Fruit fly (Drosophila melanogaster) whole organism, embryonic: ENCODE measurements around the gene Nepl20.

Source experiments
- Atf3 ChIP-seq: fragments of 200-800 bp; sonication (Bioruptor generic); optimal IDR thresholded peaks from 3 replicates; lab custom pipeline; 2016; ENCODE audit warnings: missing biosample characterization, missing genetic modification characterization
- Awh ChIP-seq: fragments of 200-800 bp; sonication (Bioruptor generic); IDR thresholded peaks from 2 replicates; pipeline ENCODE4, ENCODE4 v1.3.6; 2022; ENCODE audit warnings: missing biosample characterization, missing genetic modification characterization
- CG10979 ChIP-seq: fragments of 200-800 bp; sonication (Bioruptor generic); optimal IDR thresholded peaks from 2 replicates; lab custom pipeline; 2018; ENCODE audit warnings: missing biosample characterization, mild to moderate bottlenecking, missing genetic modification characterization, moderate library complexity
- CG12769 ChIP-seq: fragments of 200-800 bp; sonication (Bioruptor generic); optimal IDR thresholded peaks from 2 replicates; lab custom pipeline; 2019; ENCODE audit warnings: missing biosample characterization, mild to moderate bottlenecking, missing genetic modification characterization, moderate library complexity
- CG15479 ChIP-seq: fragments of 200-800 bp; sonication (Bioruptor generic); optimal IDR thresholded peaks from 3 replicates; lab custom pipeline; 2019; ENCODE audit warnings: missing biosample characterization, mild to moderate bottlenecking, missing genetic modification characterization, moderate library complexity
- CG1832 ChIP-seq: fragments of 200-800 bp; sonication (Bioruptor generic); optimal IDR thresholded peaks from 2 replicates; lab custom pipeline; 2017; ENCODE audit warnings: missing biosample characterization, mild to moderate bottlenecking, missing genetic modification characterization, inconsistent platforms
- CG2199 ChIP-seq: fragments of 200-800 bp; sonication (Bioruptor generic); IDR thresholded peaks from 3 replicates; pipeline ENCODE4 v1.3.6; 2022; ENCODE audit warnings: missing biosample characterization, missing genetic modification characterization
- CG33213 ChIP-seq: fragments of 200-800 bp; sonication (Bioruptor generic); optimal IDR thresholded peaks from 3 replicates; lab custom pipeline; 2016; ENCODE audit warnings: missing biosample characterization, missing genetic modification characterization
- CG3407 ChIP-seq: fragments of 200-800 bp; sonication (Bioruptor generic); optimal IDR thresholded peaks from 2 replicates; lab custom pipeline; 2018; ENCODE audit warnings: missing biosample characterization, mild to moderate bottlenecking, missing genetic modification characterization
- CG43689 ChIP-seq: fragments of 200-800 bp; sonication (Bioruptor generic); IDR thresholded peaks from 2 replicates; pipeline ENCODE4 v1.3.6; 2022; ENCODE audit warnings: missing biosample characterization, missing genetic modification characterization
- CG6791 ChIP-seq: fragments of 200-800 bp; sonication (Bioruptor generic); IDR thresholded peaks from 3 replicates; pipeline ENCODE4 v1.3.6; 2022; ENCODE audit warnings: missing biosample characterization, missing genetic modification characterization; ENCODE audit not compliant: partially characterized antibody
- CG7745 ChIP-seq: fragments of 200-800 bp; sonication (Bioruptor generic); optimal IDR thresholded peaks from 2 replicates; lab custom pipeline; 2018; ENCODE audit warnings: missing biosample characterization, mild to moderate bottlenecking, missing genetic modification characterization, moderate library complexity
- CkIIα-i1 ChIP-seq: fragments of 200-800 bp; sonication (Bioruptor generic); IDR thresholded peaks from 2 replicates; pipeline ENCODE4 v1.3.6; 2022; ENCODE audit warnings: missing biosample characterization, missing genetic modification characterization
- D ChIP-seq, 2 experiments: fragments of 200-800 bp in 1 of 2; fragments of >200 bp in 1 of 2; sonication (Bioruptor generic) in 1 of 2; optimal IDR thresholded peaks; 2 replicates in 1 of 2; 3 replicates in 1 of 2; lab custom pipeline; 2017; ENCODE audit warnings: mild to moderate bottlenecking in 1 of 2, missing biosample characterization in 1 of 2, missing genetic modification characterization in 1 of 2, missing genetic modification reagents in 1 of 2
- Fer1 ChIP-seq: fragments of 200-800 bp; sonication (Bioruptor generic); optimal IDR thresholded peaks from 2 replicates; lab custom pipeline; 2017; ENCODE audit warnings: missing biosample characterization, mild to moderate bottlenecking, missing genetic modification characterization
- Hmx ChIP-seq: fragments of 200-800 bp; sonication (Bioruptor generic); optimal IDR thresholded peaks from 2 replicates; lab custom pipeline; 2016; ENCODE audit warnings: missing biosample characterization, missing genetic modification characterization
- Med ChIP-seq: fragments of 200-800 bp; sonication (Bioruptor generic); peaks from one replicate; lab custom pipeline; 2016; ENCODE audit warnings: missing biosample characterization, missing genetic modification characterization, mild to moderate bottlenecking, inconsistent platforms, moderate library complexity
- NFAT ChIP-seq: fragments of 200-800 bp; sonication (Bioruptor generic); IDR thresholded peaks from 2 replicates; pipeline ENCODE4 v1.3.6; 2022; ENCODE audit warnings: missing biosample characterization, missing genetic modification characterization
- Nf-YC ChIP-seq: fragments of 200-800 bp; optimal IDR thresholded peaks from 3 replicates; lab custom pipeline; 2019; ENCODE audit warnings: missing biosample characterization, mild to moderate bottlenecking, missing genetic modification characterization, moderate library complexity
- Sry-δ ChIP-seq: fragments of 200-800 bp; sonication (Bioruptor generic); optimal IDR thresholded peaks from 2 replicates; lab custom pipeline; 2016; ENCODE audit warnings: missing biosample characterization, missing genetic modification characterization
- Trl ChIP-seq, 3 experiments: fragments of >200 bp in 2 of 3; fragments of 200-800 bp in 1 of 3; sonication (Bioruptor generic) in 1 of 3; optimal IDR thresholded peaks; 2 replicates in 1 of 3; 3 replicates in 2 of 3; lab custom pipeline; 2016 to 2017; ENCODE audit warnings: missing biosample characterization in 1 of 3, missing genetic modification characterization in 1 of 3
- abd-A ChIP-seq: fragments of 200-800 bp; sonication (Bioruptor generic); optimal IDR thresholded peaks from 3 replicates; lab custom pipeline; 2019; ENCODE audit warnings: missing biosample characterization, mild to moderate bottlenecking, missing genetic modification characterization, moderate library complexity
- ac ChIP-seq: fragments of 200-800 bp; sonication (Bioruptor generic); optimal IDR thresholded peaks from 3 replicates; lab custom pipeline; 2017; ENCODE audit warnings: missing biosample characterization, mild to moderate bottlenecking, missing genetic modification characterization
- ara ChIP-seq: fragments of 200-800 bp; sonication (Bioruptor generic); IDR thresholded peaks from 2 replicates; pipeline ENCODE4 v1.3.6; 2022; ENCODE audit warnings: missing biosample characterization, missing genetic modification characterization
- bbx ChIP-seq: fragments of 200-800 bp; sonication (Bioruptor generic); IDR thresholded peaks from 2 replicates; pipeline ENCODE4 v1.3.6; 2022; ENCODE audit warnings: missing biosample characterization, missing genetic modification characterization; ENCODE audit not compliant: partially characterized antibody
- cato ChIP-seq: fragments of 200-800 bp; sonication (Bioruptor generic); optimal IDR thresholded peaks from 2 replicates; lab custom pipeline; 2016; ENCODE audit warnings: missing biosample characterization, missing genetic modification characterization, borderline replicate concordance
- chm ChIP-seq: fragments of 200-800 bp; sonication (Bioruptor generic); IDR thresholded peaks from 2 replicates; pipeline ENCODE4 v1.3.6; 2022; ENCODE audit warnings: missing biosample characterization, missing genetic modification characterization
- corto ChIP-seq: fragments of 200-800 bp; sonication (Bioruptor generic); optimal IDR thresholded peaks from 2 replicates; lab custom pipeline; 2016; ENCODE audit warnings: missing biosample characterization, mild to moderate bottlenecking, missing genetic modification characterization, moderate library complexity
- crol ChIP-seq: fragments of 200-800 bp; sonication (Bioruptor generic); IDR thresholded peaks from 2 replicates; pipeline ENCODE4 v1.3.6; 2022; ENCODE audit warnings: missing biosample characterization, missing genetic modification characterization
- crp ChIP-seq, 2 experiments: fragments of 200-800 bp; sonication (Bioruptor generic); optimal IDR thresholded peaks; 2 replicates in 1 of 2; 3 replicates in 1 of 2; lab custom pipeline; 2017; ENCODE audit warnings: missing biosample characterization in 2 of 2, missing genetic modification characterization in 2 of 2, mild to moderate bottlenecking in 1 of 2, moderate library complexity in 1 of 2
- grn ChIP-seq: fragments of 200-800 bp; sonication (Bioruptor generic); optimal IDR thresholded peaks from 3 replicates; lab custom pipeline; 2017; ENCODE audit warnings: missing biosample characterization, missing genetic modification characterization
- hbn ChIP-seq: fragments of 200-800 bp; sonication (Bioruptor generic); IDR thresholded peaks from 2 replicates; pipeline ENCODE4 v1.3.6; 2022; ENCODE audit warnings: missing biosample characterization, missing genetic modification characterization; ENCODE audit not compliant: partially characterized antibody
- ken ChIP-seq: fragments of 200-800 bp; sonication (Bioruptor generic); IDR thresholded peaks from 3 replicates; pipeline ENCODE4 v1.3.6; 2022; ENCODE audit warnings: missing biosample characterization, missing genetic modification characterization
- kni ChIP-seq: fragments of 200-800 bp; sonication (Bioruptor generic); optimal IDR thresholded peaks from 3 replicates; lab custom pipeline; 2017; ENCODE audit warnings: mild to moderate bottlenecking, missing biosample characterization, missing genetic modification reagents, missing genetic modification characterization
- maf-S ChIP-seq: fragments of 200-800 bp; sonication (Bioruptor generic); optimal IDR thresholded peaks from 2 replicates; lab custom pipeline; 2016; ENCODE audit warnings: missing biosample characterization, missing genetic modification characterization
- nerfin-1 ChIP-seq: fragments of 200-800 bp; sonication (Bioruptor generic); optimal IDR thresholded peaks from 3 replicates; lab custom pipeline; 2019; ENCODE audit warnings: missing biosample characterization, mild to moderate bottlenecking, missing genetic modification characterization, moderate library complexity
- pros ChIP-seq: fragments of 200-800 bp; sonication (Bioruptor generic); optimal IDR thresholded peaks from 3 replicates; lab custom pipeline; 2019; ENCODE audit warnings: missing biosample characterization, mild to moderate bottlenecking, missing genetic modification characterization, moderate library complexity
- psq ChIP-seq: fragments of 200-800 bp; sonication (Bioruptor generic); optimal IDR thresholded peaks from 2 replicates; lab custom pipeline; 2017; ENCODE audit warnings: missing biosample characterization, missing genetic modification characterization
- run ChIP-seq: fragments of 200-800 bp; sonication (Bioruptor generic); optimal IDR thresholded peaks from 3 replicates; lab custom pipeline; 2018; ENCODE audit warnings: missing biosample characterization, mild to moderate bottlenecking, missing genetic modification characterization
- sens ChIP-seq: fragments of 200-800 bp; sonication (Bioruptor generic); peaks from one replicate; lab custom pipeline; 2016; ENCODE audit warnings: missing biosample characterization, missing genetic modification characterization
- sqz ChIP-seq: fragments of 200-800 bp; sonication (Bioruptor generic); optimal IDR thresholded peaks from 3 replicates; lab custom pipeline; 2018; ENCODE audit warnings: missing biosample characterization, mild to moderate bottlenecking, missing genetic modification characterization
- tna ChIP-seq: fragments of 200-800 bp; sonication (Bioruptor generic); IDR thresholded peaks from 2 replicates; pipeline ENCODE4 v1.3.6; 2022; ENCODE audit warnings: missing biosample characterization, missing genetic modification characterization; ENCODE audit not compliant: partially characterized antibody
- twi ChIP-seq: fragments of 200-800 bp; optimal IDR thresholded peaks from 2 replicates; lab custom pipeline; 2019; ENCODE audit warnings: missing biosample characterization, mild to moderate bottlenecking, missing genetic modification characterization, moderate library complexity
- unc-4 ChIP-seq: fragments of 200-800 bp; sonication (Bioruptor generic); IDR thresholded peaks from 2 replicates; pipeline ENCODE4 v1.3.6; 2022; ENCODE audit warnings: missing biosample characterization, missing genetic modification characterization; ENCODE audit not compliant: partially characterized antibody
- z ChIP-seq: fragments of 200-800 bp; sonication (Bioruptor generic); IDR thresholded peaks from 3 replicates; pipeline ENCODE4 v1.3.6; 2022; ENCODE audit warnings: missing biosample characterization, missing genetic modification characterization

The Nepl20 gene

DNA sequence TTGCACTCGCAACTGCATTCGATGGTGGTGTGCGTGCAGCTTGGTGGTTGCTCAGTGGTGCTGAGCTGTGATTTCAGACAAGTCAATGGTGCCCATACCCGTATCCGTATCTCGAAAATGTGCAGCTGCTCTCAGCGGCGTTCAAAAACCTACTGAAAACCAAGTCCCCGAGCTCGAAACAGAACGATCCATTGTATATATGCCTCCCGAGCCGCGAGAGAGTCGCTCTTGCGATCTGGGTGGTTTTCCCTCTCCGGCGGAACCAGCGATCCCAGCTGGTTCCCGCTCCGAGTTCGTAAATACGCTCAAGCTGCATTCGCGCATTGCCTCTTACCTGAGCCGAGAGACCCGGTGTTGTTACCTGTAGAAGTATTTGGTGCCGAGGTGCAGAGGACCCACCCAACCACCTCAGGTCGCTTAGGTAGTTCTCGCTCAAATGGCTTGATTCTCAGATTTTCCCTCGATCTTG, 21.5 kb upstream of the Nepl20 start, which contains the start of gene Inx3 (continued):
- peak; percentile 86 for TF ChIP-seq sens (GFP tag; lab: Kevin White, UChicago)
- no peak for TF ChIP-seq Sry-δ (GFP tag; lab: Kevin White, UChicago)
- peak in 1 of 2 experiments; percentile 13 for TF ChIP-seq crp (GFP tag; optimal IDR thresholded peaks at IDR 0.05; lab: Kevin White, UChicago)
- peak; percentile 19; the same call in 1 of the 2 replicates for TF ChIP-seq NFAT
- TF ChIP-seq CG12769 (tag; lab: Kevin White, UChicago), result peak; percentile 70
- peak; percentile 72 for TF ChIP-seq kni
- peak; percentile 10 for TF ChIP-seq nerfin-1 (tag; lab: Kevin White, UChicago)
- no peak for TF ChIP-seq corto
- no peak for TF ChIP-seq cato
- TF ChIP-seq ac (GFP tag; lab: Kevin White, UChicago), result peak; percentile 46

DNA sequence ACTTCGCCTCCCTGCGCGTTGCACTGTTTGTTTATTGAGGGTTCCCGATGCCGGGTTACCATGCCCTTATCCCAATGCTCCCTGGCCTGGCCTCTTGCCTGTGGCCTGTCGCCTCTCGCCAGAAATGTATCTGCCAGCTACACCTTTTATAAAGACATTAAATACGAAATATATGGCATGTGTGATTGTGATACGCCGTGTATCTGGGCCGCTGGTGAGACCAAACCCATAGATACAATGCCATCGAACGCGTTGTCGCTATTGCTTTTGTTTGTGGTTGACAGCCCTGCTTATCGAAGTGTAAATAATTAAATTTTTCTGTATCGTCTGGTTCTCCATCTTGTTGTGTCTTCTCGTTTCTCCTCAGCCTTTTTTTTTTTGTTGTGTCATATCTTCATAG, 20.0 kb upstream of the Nepl20 start:
- TF ChIP-seq CG7745 (tag; lab: Kevin White, UChicago) (peak; percentile 70), Hmx (GFP tag; lab: Kevin White, UChicago) (no peak), sqz (GFP tag; lab: Kevin White, UChicago) (peak; percentile 9), CG33213 (GFP tag; lab: Kevin White, UChicago) (no peak), Med (GFP tag; lab: Kevin White, UChicago) (peak; percentile 46), grn (peak; percentile 51), ara (GFP tag; lab: Robert Waterston, UW) (no peak), sens (GFP tag; lab: Kevin White, UChicago) (peak; percentile 5), abd-A (tag; lab: Kevin White, UChicago) (peak; percentile 28), Fer1 (GFP tag; lab: Kevin White, UChicago) (no peak), tna (GFP tag; lab: Robert Waterston, UW) (no peak), D (optimal IDR thresholded peaks at IDR 0.05; lab: Kevin White, UChicago) (peak; percentile 18), D (GFP tag; optimal IDR thresholded peaks at IDR 0.05; lab: Kevin White, UChicago) (no peak), CG2199 (GFP tag; lab: Robert Waterston, UW) (peak; percentile 53; the same call in 1 of the 3 replicates), run (no peak), CG15479 (GFP tag; lab: Kevin White, UChicago) (peak; percentile 9), Nf-YC (tag; lab: Kevin White, UChicago) (no peak), ken (no peak), maf-S (no peak), bbx (GFP tag; lab: Robert Waterston, UW) (no peak), crol (GFP tag; lab: Robert Waterston, UW) (0 out of 2 replicates have a peak, but pooled peaks have one; percentile 11)
- TF ChIP-seq, all 482 proteins: peak for 10

DNA sequence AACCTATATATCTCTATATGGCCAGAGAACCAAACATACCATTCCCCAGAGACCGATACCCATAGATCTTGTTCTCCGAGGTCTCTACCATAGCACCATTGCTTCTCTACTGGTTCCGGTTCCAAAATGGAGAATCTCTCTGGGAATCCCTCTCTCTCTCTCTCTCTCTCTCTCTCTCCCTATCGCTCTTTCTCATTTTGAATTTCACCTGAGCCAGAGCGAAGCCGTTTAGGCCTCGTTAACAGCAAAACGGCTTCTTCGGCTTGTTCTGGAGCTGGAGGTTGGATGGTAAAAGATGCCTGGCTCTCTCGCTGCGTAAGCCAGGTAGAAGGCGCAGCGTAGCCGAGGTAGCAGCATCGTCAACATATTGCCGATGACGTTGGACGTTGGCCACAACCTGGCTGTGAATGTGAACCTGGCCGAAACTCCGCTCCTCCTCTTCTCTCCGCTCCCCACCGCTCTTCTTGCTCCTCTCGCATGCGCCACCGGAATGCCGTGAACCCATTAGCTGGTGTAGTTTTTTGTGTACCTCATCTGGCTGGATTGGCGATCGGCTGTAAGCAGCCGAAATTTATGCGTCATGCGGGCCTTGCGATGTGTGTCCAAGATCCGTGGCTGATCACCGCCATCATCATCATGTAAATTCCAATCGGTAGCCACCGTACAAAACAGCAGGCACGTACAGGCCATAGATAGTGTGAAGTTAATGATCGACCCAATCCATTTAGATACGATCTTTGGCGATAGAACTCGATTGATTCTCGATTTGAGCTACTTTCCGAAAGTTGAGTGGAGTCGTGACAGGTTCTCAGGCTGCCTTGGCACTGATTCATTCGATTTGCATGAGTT, 19.1 kb upstream of the Nepl20 start:
- TF ChIP-seq CG6791 (GFP tag; lab: Robert Waterston, UW) (peak; percentile 37; the same call in 1 of the 3 replicates), Awh (GFP tag; lab: Robert Waterston, UW) (peak; percentile 16; the same call in 1 of the 2 replicates), z (GFP tag; lab: Robert Waterston, UW) (peak; percentile 71), psq (GFP tag; lab: Kevin White, UChicago) (peak; percentile 39), twi (tag; lab: Kevin White, UChicago) (no peak), hbn (GFP tag; lab: Robert Waterston, UW) (0 out of 2 replicates have a peak, but pooled peaks have one; percentile 29), Trl (optimal IDR thresholded peaks at IDR 0.05; lab: Kevin White, UChicago) (peak; percentile 94 to 99), Trl (GFP tag; optimal IDR thresholded peaks at IDR 0.05; lab: Kevin White, UChicago) (peak; percentile 8), CG12769 (tag; lab: Kevin White, UChicago) (peak; percentile 95), CkIIα-i1 (GFP tag; lab: Robert Waterston, UW) (no peak), CG10979 (tag; lab: Kevin White, UChicago) (no peak), chm (GFP tag; lab: Robert Waterston, UW) (0 out of 2 replicates have a peak, but pooled peaks have one; percentile 23), CG3407 (GFP tag; lab: Kevin White, UChicago) (no peak), CG43689 (no peak), pros (GFP tag; lab: Kevin White, UChicago) (peak; percentile 39), Atf3 (peak; percentile 2), CG1832 (peak; percentile 46), unc-4 (GFP tag; lab: Robert Waterston, UW) (0 out of 2 replicates have a peak, but pooled peaks have one; percentile 36)
